Worm (Caenorhabditis elegans): Measurements from ENCODE around the gene skr-16.

The skr-16 gene

DNA sequence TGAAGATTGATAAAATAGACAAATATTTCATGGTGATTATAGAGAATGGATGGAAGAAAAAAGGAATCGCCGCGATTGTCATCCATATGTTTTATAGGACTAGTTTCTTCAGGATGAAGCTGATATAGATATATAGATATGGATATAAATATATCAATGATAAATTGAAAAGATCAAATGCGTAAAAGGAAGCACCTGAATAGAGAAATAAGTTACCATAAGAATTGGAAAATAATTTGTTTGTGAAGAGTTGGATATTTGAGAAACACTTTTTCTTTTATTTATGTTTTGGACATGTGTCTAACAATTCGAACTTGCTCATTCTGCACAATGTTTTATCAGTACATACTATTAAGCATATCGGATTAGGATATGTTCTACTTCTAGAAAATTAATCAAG, 19.5 kb downstream of the skr-16 start, which contains the start of gene C42D4.13:
TSS of gene C42D4.13 (minus strand) at position 101 of the 400 bp plus-strand sequence.
- TF ChIP-seq nfyb-1 (GFP tag; IDR thresholded peaks at IDR 0.05), result no peak
- no peak for TF ChIP-seq snpc-3.4 (tag; optimal IDR thresholded peaks at IDR 0.05)
- no peak for TF ChIP-seq attf-6 (GFP tag; IDR thresholded peaks at IDR 0.05)
- no peak for TF ChIP-seq madf-8 (GFP tag; conservative IDR thresholded peaks at IDR 0.05)
- TF ChIP-seq ztf-6 (GFP tag; IDR thresholded peaks at IDR 0.05), result no peak
- TF ChIP-seq mes-4 (tag; optimal IDR thresholded peaks at IDR 0.05), result no peak
- TF ChIP-seq tlf-1 (GFP tag; optimal IDR thresholded peaks at IDR 0.05), result no peak
- no peak for TF ChIP-seq him-1 (tag; optimal IDR thresholded peaks at IDR 0.05)
- no peak for TF ChIP-seq xnd-1 (tag; optimal IDR thresholded peaks at IDR 0.05)
- no peak for TF ChIP-seq bed-2 (GFP tag; IDR thresholded peaks at IDR 0.05)
- TF ChIP-seq rcor-1 (GFP tag; IDR thresholded peaks at IDR 0.05), result no peak
- TF ChIP-seq B0019.2 (GFP tag; conservative IDR thresholded peaks at IDR 0.05), result no peak
- no peak for TF ChIP-seq nfya-2 (GFP tag; IDR thresholded peaks at IDR 0.05)

DNA sequence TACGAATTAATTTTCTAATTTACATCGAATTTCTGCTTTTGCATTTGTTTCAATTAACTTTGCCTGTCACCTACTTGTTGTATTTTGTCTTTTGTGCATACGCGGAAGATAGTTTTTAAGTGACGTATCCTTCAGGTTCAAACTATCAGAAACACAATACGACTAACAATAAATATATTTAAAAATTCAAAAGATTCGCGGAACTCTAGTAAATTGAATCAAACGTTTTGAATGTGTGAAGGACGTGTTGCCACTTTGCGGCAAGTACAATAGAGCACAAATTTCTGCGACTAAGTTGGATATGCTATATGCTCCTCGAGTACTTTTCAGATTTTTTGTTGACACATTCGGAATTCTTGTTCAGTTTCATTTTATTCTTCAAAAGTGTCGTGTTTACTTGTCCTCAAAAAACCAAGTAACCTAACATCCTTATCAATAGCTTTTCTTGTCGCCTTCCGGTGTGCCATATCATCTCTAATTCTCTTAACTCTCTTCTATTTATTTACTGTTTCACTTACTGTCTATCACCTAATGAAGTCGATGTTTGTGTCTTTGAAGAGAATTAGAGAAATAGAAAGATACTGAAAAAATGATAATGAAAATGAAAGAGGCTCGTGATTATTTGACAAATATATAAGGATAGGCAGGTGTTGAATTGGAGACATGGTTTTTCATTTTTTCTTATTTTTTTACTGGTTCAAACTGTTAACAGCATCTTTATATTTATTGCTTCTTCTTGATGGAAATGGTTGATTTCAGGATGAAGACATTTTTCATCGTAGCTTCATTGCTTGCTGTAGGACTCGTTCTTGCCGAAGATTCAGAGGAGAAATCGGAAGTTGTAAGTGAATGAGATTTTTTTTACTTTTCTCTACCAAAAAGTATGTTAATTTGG, 20.3 kb downstream of the skr-16 start, which contains the start of gene srlf-7:
TSS of gene srlf-7 (plus strand) at position 760 of the 895 bp plus-strand sequence.
- TF ChIP-seq egl-44 (GFP tag; IDR thresholded peaks at IDR 0.05), result 0 out of 2 replicates have a peak, but pooled peaks have one; percentile 22
- TF ChIP-seq ztf-25 (GFP tag; IDR thresholded peaks at IDR 0.05), result no peak
- TF ChIP-seq F57C9.4 (tag; optimal IDR thresholded peaks at IDR 0.05), result no peak
- peak; percentile 11 for TF ChIP-seq lin-54 (GFP tag; optimal IDR thresholded peaks at IDR 0.05)
- TF ChIP-seq attf-5 (GFP tag; optimal IDR thresholded peaks at IDR 0.05), result peak; percentile 51
- peak; percentile 54 for TF ChIP-seq ztf-22 (GFP tag; optimal IDR thresholded peaks at IDR 0.05)
- TF ChIP-seq tlf-1 (GFP tag; optimal IDR thresholded peaks at IDR 0.05), result no peak
- no peak for TF ChIP-seq madf-8 (GFP tag; conservative IDR thresholded peaks at IDR 0.05)
- TF ChIP-seq nhr-120 (GFP tag; IDR thresholded peaks at IDR 0.05), result no peak
- TF ChIP-seq akir-1 (GFP tag; optimal IDR thresholded peaks at IDR 0.05), result no peak
- TF ChIP-seq snpc-1.3 (tag; optimal IDR thresholded peaks at IDR 0.05; ENCODE audit: insufficient read depth), result no peak
- TF ChIP-seq ztf-6 (GFP tag; IDR thresholded peaks at IDR 0.05), result no peak
- TF ChIP-seq ceh-27 (GFP tag; optimal IDR thresholded peaks at IDR 0.05), result no peak
- no peak for TF ChIP-seq snpc-4 (GFP tag; optimal IDR thresholded peaks at IDR 0.05)
- TF ChIP-seq snpc-4 (tag; optimal IDR thresholded peaks at IDR 0.05), result peak in 2 of 4 experiments; percentile 4 to 8
- no peak for TF ChIP-seq ama-1 (optimal IDR thresholded peaks at IDR 0.05)
- TF ChIP-seq ama-1 (GFP tag; optimal IDR thresholded peaks at IDR 0.05), result no peak
- no peak for TF ChIP-seq mel-28 (tag; optimal IDR thresholded peaks at IDR 0.05; ENCODE audit: borderline replicate concordance)
- TF ChIP-seq zim-3 (tag; optimal IDR thresholded peaks at IDR 0.05), result no peak
- no peak for TF ChIP-seq egl-18 (GFP tag; IDR thresholded peaks at IDR 0.05)
- TF ChIP-seq nfyb-1 (GFP tag; IDR thresholded peaks at IDR 0.05), result no peak
- no peak for TF ChIP-seq athp-1 (tag; optimal IDR thresholded peaks at IDR 0.05)
- TF ChIP-seq F10E7.11 (tag; optimal IDR thresholded peaks at IDR 0.05), result no peak
- TF ChIP-seq rcor-1 (GFP tag; IDR thresholded peaks at IDR 0.05), result no peak
- TF ChIP-seq let-526 (GFP tag; IDR thresholded peaks at IDR 0.05), result no peak
- peak; percentile 80 for TF ChIP-seq pha-4 (tag; optimal IDR thresholded peaks at IDR 0.05)
- TF ChIP-seq sea-2 (GFP tag; IDR thresholded peaks at IDR 0.05), result no peak
- peak; percentile 54; the same call in 1 of the 2 replicates for TF ChIP-seq dox-1 (GFP tag; IDR thresholded peaks at IDR 0.05)
- no peak for TF ChIP-seq C06A6.2 (GFP tag; conservative IDR thresholded peaks at IDR 0.05)
- no peak for TF ChIP-seq aptf-3 (GFP tag; IDR thresholded peaks at IDR 0.05)
- no peak for TF ChIP-seq mcd-1 (GFP tag; IDR thresholded peaks at IDR 0.05)
- TF ChIP-seq xnd-1 (tag; optimal IDR thresholded peaks at IDR 0.05), result no peak
- TF ChIP-seq lin-26 (GFP tag; IDR thresholded peaks at IDR 0.05), result no peak
- no peak for TF ChIP-seq aptf-2 (GFP tag; conservative IDR thresholded peaks at IDR 0.05)
- no peak for TF ChIP-seq F39B2.1 (GFP tag; IDR thresholded peaks at IDR 0.05)
- no peak for TF ChIP-seq D2030.7 (GFP tag; IDR thresholded peaks at IDR 0.05)
- TF ChIP-seq F52B5.7 (tag; optimal IDR thresholded peaks at IDR 0.05), result no peak
- no peak for TF ChIP-seq nhr-27 (tag; optimal IDR thresholded peaks at IDR 0.05)
- peak; percentile 42; the same call in 1 of the 2 replicates for TF ChIP-seq hmg-1.2 (GFP tag; IDR thresholded peaks at IDR 0.05)

Data from whole organism, young adult.